Fruit fly (Drosophila melanogaster): ENCODE results near the gene CG31775.

DNA sequence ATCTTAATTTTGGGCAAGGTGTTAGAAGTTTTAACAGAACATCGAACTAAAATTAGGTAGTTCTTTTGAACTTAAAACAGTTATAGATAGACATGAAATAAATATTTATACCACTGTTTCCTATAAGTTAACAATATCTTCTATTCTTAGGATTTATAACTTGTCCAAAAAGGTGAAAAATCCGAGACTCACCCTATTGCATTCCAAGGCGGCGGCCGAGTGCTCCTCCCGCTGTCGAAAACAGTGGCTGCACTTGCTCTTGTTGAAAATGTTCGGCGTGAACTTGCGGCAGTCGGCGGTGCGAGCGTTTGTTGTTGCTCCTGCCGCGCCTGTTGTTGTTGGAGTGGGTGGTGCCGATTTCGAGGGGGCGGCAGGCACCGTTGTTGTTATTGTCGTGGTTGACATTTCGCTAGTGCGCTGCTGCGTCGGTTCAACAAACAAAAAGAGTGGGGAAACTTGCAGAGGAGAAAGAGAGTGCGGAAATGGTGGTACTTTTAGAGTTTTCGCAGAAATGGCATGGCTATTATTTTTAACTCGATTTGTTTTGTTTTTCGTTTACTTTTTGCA is 49.2 kb downstream of the CG31775 start:
- TF ChIP-seq CTCF (optimal IDR thresholded peaks at IDR 0.05) (no peak), CG8478 (optimal IDR thresholded peaks at IDR 0.05) (no peak)
